Worm (Caenorhabditis elegans) whole organism, young adult: Measurements from ENCODE around the gene F45E10.2.
A peak's percentile ranks its signal among the peaks of the same experiment; 100 is the strongest.

ENCODE experiments used
- B0336.3 ChIP-seq: fragments of 200-800 bp; sonication (Bioruptor generic); IDR thresholded peaks from 2 replicates; pipeline ENCODE4 v1.3.6; 2022; ENCODE audit warnings: missing genetic modification characterization, missing compliant biosample characterization
- C06A6.2 ChIP-seq: fragments of 200-800 bp; sonication (Bioruptor generic); conservative IDR thresholded peaks from 2 replicates; pipeline ENCODE4 v1.3.6; 2022; ENCODE audit warnings: missing genetic modification characterization, missing compliant biosample characterization
- F22D6.2 ChIP-seq: sonication (generic microtip); optimal IDR thresholded peaks from 2 replicates; lab custom pipeline; 2016; ENCODE audit warnings: mild to moderate bottlenecking, missing genetic modification characterization, missing compliant biosample characterization
- F37B4.10 ChIP-seq: fragments of 200-800 bp; sonication (Bioruptor generic); IDR thresholded peaks from 2 replicates; pipeline ENCODE4 v1.3.6; 2022; ENCODE audit warnings: missing genetic modification characterization, missing compliant biosample characterization
- F49E8.2 ChIP-seq: sonication (generic microtip); optimal IDR thresholded peaks from 3 replicates; lab custom pipeline; 2017; ENCODE audit warnings: missing genetic modification characterization, mild to moderate bottlenecking, missing compliant biosample characterization, antibody characterized with exemption, moderate library complexity; ENCODE audit not compliant: insufficient read depth
- aptf-2 ChIP-seq: fragments of 200-800 bp; sonication (Bioruptor generic); conservative IDR thresholded peaks from 2 replicates; pipeline ENCODE4 v1.3.6; 2022; ENCODE audit warnings: missing genetic modification reagents, missing genetic modification characterization, missing compliant biosample characterization
- aptf-3 ChIP-seq: fragments of 200-800 bp; sonication (Bioruptor generic); IDR thresholded peaks from 2 replicates; pipeline ENCODE4 v1.3.6; 2022; ENCODE audit warnings: missing genetic modification characterization, missing compliant biosample characterization
- attf-5 ChIP-seq: fragments of 200-800 bp; sonication (Bioruptor generic); optimal IDR thresholded peaks from 2 replicates; lab custom pipeline; 2018; ENCODE audit warnings: mild to moderate bottlenecking, missing genetic modification characterization, missing compliant biosample characterization
- cebp-1 ChIP-seq, 2 experiments: fragments of 200-800 bp in 1 of 2; sonication (Bioruptor generic) in 1 of 2; sonication (generic microtip) in 1 of 2; IDR thresholded peaks in 1 of 2; optimal IDR thresholded peaks in 1 of 2; 2 replicates each; pipeline versions ENCODE4 v1.3.6 to Lab custom; 2017 to 2022; ENCODE audit warnings: missing compliant biosample characterization in 2 of 2, missing genetic modification characterization in 2 of 2, mild to moderate bottlenecking in 1 of 2, missing genetic modification reagents in 1 of 2, moderate library complexity in 1 of 2
- ceh-100 ChIP-seq: fragments of 200-800 bp; sonication (Bioruptor generic); IDR thresholded peaks from 2 replicates; pipeline ENCODE4 v1.3.6; 2022; ENCODE audit warnings: missing genetic modification reagents, missing genetic modification characterization, missing compliant biosample characterization
- die-1 ChIP-seq: sonication (generic microtip); optimal IDR thresholded peaks from 2 replicates; lab custom pipeline; 2016; ENCODE audit warnings: missing genotype, mild to moderate bottlenecking, missing genetic modification characterization, missing compliant biosample characterization
- dox-1 ChIP-seq: fragments of 200-800 bp; sonication (Bioruptor generic); IDR thresholded peaks from 2 replicates; pipeline ENCODE4 v1.3.6; 2022; ENCODE audit warnings: missing genetic modification reagents, missing genetic modification characterization, missing compliant biosample characterization
- dpff-1 ChIP-seq: sonication (generic microtip); optimal IDR thresholded peaks from 2 replicates; lab custom pipeline; 2017; ENCODE audit warnings: mild to moderate bottlenecking, missing genetic modification characterization, missing compliant biosample characterization
- efl-1 ChIP-seq: fragments of 150-350 bp; optimal IDR thresholded peaks from 2 replicates; lab custom pipeline; 2014; ENCODE audit warnings: missing biosample characterization, missing genetic modification reagents, missing genetic modification characterization
- egrh-3 ChIP-seq: fragments of 200-800 bp; sonication (Bioruptor generic); IDR thresholded peaks from 2 replicates; pipeline ENCODE4 v1.3.6; 2022; ENCODE audit warnings: missing genetic modification reagents, missing genetic modification characterization, missing compliant biosample characterization
- hlh-12 ChIP-seq: sonication (generic microtip); optimal IDR thresholded peaks from 2 replicates; lab custom pipeline; 2016; ENCODE audit warnings: missing genetic modification characterization, missing compliant biosample characterization
- hmg-1.2 ChIP-seq: fragments of 200-800 bp; sonication (Bioruptor generic); IDR thresholded peaks from 2 replicates; pipeline ENCODE4 v1.3.6; 2022; ENCODE audit warnings: missing genetic modification reagents, missing genetic modification characterization, missing compliant biosample characterization
- let-526 ChIP-seq: fragments of 200-800 bp; sonication (Bioruptor generic); IDR thresholded peaks from 2 replicates; pipeline ENCODE4 v1.3.6; 2022; ENCODE audit warnings: missing genetic modification reagents, missing genetic modification characterization, missing compliant biosample characterization
- lin-54 ChIP-seq: fragments of 200-800 bp; sonication (Bioruptor generic); optimal IDR thresholded peaks from 2 replicates; lab custom pipeline; 2018; ENCODE audit warnings: mild to moderate bottlenecking, missing genetic modification characterization, missing compliant biosample characterization
- madf-6 ChIP-seq: fragments of 200-800 bp; sonication (Bioruptor generic); IDR thresholded peaks from 2 replicates; pipeline ENCODE4 v1.3.6; 2022; ENCODE audit warnings: missing genetic modification reagents, missing genetic modification characterization, missing compliant biosample characterization
- madf-8 ChIP-seq: fragments of 200-800 bp; sonication (Bioruptor generic); conservative IDR thresholded peaks from 2 replicates; pipeline ENCODE4 v1.3.6; 2022; ENCODE audit warnings: missing genetic modification reagents, missing genetic modification characterization, missing compliant biosample characterization
- mcd-1 ChIP-seq: fragments of 200-800 bp; sonication (Bioruptor generic); IDR thresholded peaks from 2 replicates; pipeline ENCODE4 v1.3.6; 2022; ENCODE audit warnings: missing genetic modification reagents, missing genetic modification characterization, missing compliant biosample characterization
- mes-4 ChIP-seq: sonication (generic microtip); optimal IDR thresholded peaks from 2 replicates; lab custom pipeline; 2016; ENCODE audit warnings: missing genotype, missing genetic modification characterization, missing compliant biosample characterization
- mxl-1 ChIP-seq: sonication (generic microtip); optimal IDR thresholded peaks from 2 replicates; lab custom pipeline; 2016; ENCODE audit warnings: missing genetic modification characterization, missing compliant biosample characterization
- nhr-179 ChIP-seq: sonication (generic microtip); optimal IDR thresholded peaks from 2 replicates; lab custom pipeline; 2016; ENCODE audit warnings: mild to moderate bottlenecking, missing genetic modification characterization, missing compliant biosample characterization
- nhr-90 ChIP-seq: sonication (generic microtip); optimal IDR thresholded peaks from 2 replicates; lab custom pipeline; 2016; ENCODE audit warnings: missing genotype, mild to moderate bottlenecking, missing genetic modification characterization, missing compliant biosample characterization
- rcor-1 ChIP-seq: fragments of 200-800 bp; sonication (Bioruptor generic); IDR thresholded peaks from 2 replicates; pipeline ENCODE4 v1.3.6; 2022; ENCODE audit warnings: missing genetic modification reagents, missing genetic modification characterization, missing compliant biosample characterization
- rec-8 ChIP-seq, 2 experiments: sonication (generic microtip); optimal IDR thresholded peaks; 2 replicates each; lab custom pipeline; 2016; ENCODE audit warnings: mild to moderate bottlenecking in 2 of 2, missing genetic modification characterization in 2 of 2, missing genetic modification reagents in 2 of 2, missing genotype in 2 of 2, missing biosample characterization in 1 of 2, missing compliant biosample characterization in 1 of 2, moderate library complexity in 1 of 2
- rpc-1 ChIP-seq, 2 experiments: fragments of 150-350 bp in 1 of 2; sonication (generic microtip) in 1 of 2; optimal IDR thresholded peaks; 2 replicates each; lab custom pipeline; 2014 to 2018; ENCODE audit warnings: missing biosample characterization in 1 of 2, missing genetic modification characterization in 1 of 2, missing genetic modification reagents in 1 of 2, missing genotype in 1 of 2
- sdz-38 ChIP-seq: sonication (generic microtip); optimal IDR thresholded peaks from 2 replicates; lab custom pipeline; 2016; ENCODE audit warnings: missing genotype, missing genetic modification characterization, missing compliant biosample characterization
- snpc-4 ChIP-seq, 5 experiments: fragments of 150-350 bp in 1 of 5; sonication (generic microtip) in 4 of 5; optimal IDR thresholded peaks; 2 replicates each; lab custom pipeline; 2014 to 2018; ENCODE audit warnings: missing genetic modification characterization in 5 of 5, missing biosample characterization in 3 of 5, antibody characterized with exemption in 2 of 5, mild to moderate bottlenecking in 2 of 5, missing compliant biosample characterization in 2 of 5, missing genotype in 2 of 5, moderate library complexity in 2 of 5, missing genetic modification reagents in 1 of 5
- tbx-9 ChIP-seq: sonication (generic microtip); optimal IDR thresholded peaks from 2 replicates; lab custom pipeline; 2016; ENCODE audit warnings: borderline replicate concordance, missing genetic modification characterization, inconsistent platforms, missing compliant biosample characterization
- xnd-1 ChIP-seq: sonication (generic microtip); optimal IDR thresholded peaks from 2 replicates; lab custom pipeline; 2016; ENCODE audit warnings: missing genotype, missing genetic modification reagents, missing genetic modification characterization, missing compliant biosample characterization
- zfh-2 ChIP-seq: fragments of 200-800 bp; sonication (Bioruptor generic); conservative IDR thresholded peaks from 2 replicates; pipeline ENCODE4 v1.3.6; 2022; ENCODE audit warnings: missing genetic modification reagents, missing genetic modification characterization, missing compliant biosample characterization
- ztf-18 ChIP-seq: sonication (generic microtip); optimal IDR thresholded peaks from 2 replicates; lab custom pipeline; 2016; ENCODE audit warnings: missing genotype, mild to moderate bottlenecking, missing genetic modification characterization, missing compliant biosample characterization
- ztf-25 ChIP-seq: fragments of 200-800 bp; sonication (Bioruptor generic); IDR thresholded peaks from 2 replicates; pipeline ENCODE4 v1.3.6; 2022; ENCODE audit warnings: missing genetic modification reagents, missing genetic modification characterization, missing compliant biosample characterization
- ztf-3 ChIP-seq: fragments of 200-800 bp; sonication (Bioruptor generic); optimal IDR thresholded peaks from 2 replicates; lab custom pipeline; 2018; ENCODE audit warnings: mild to moderate bottlenecking, missing genetic modification characterization, missing compliant biosample characterization
- ztf-6 ChIP-seq: fragments of 200-800 bp; sonication (Bioruptor generic); IDR thresholded peaks from 2 replicates; pipeline ENCODE4 v1.3.6; 2022; ENCODE audit warnings: missing genetic modification reagents, missing genetic modification characterization, missing compliant biosample characterization

The F45E10.2 gene

ce11 chrII:11040140-11040539 lies 15.0 kb downstream of the F45E10.2 start:
- no peak for TF ChIP-seq attf-5 (GFP tag; lab: Kevin White, UChicago)
- peak; percentile 81 for TF ChIP-seq zfh-2 (GFP tag; lab: Robert Waterston, UW)
- no peak for TF ChIP-seq rcor-1 (GFP tag; lab: Robert Waterston, UW)
- peak; percentile 41; the same call in 1 of the 2 replicates for TF ChIP-seq egrh-3 (GFP tag; lab: Robert Waterston, UW)
- no peak for TF ChIP-seq C06A6.2 (GFP tag; lab: Robert Waterston, UW)

- TF ChIP-seq madf-8 (GFP tag; lab: Robert Waterston, UW) = no peak
- TF ChIP-seq ztf-6 = no peak
Observed at ce11 chrII:11035774-11036173, 19.3 kb downstream of the F45E10.2 start, which contains the start of gene srlf-15. TSS of gene srlf-15 (plus strand) at chrII:11036074.

ce11 chrII:11032812-11033211 lies 22.3 kb downstream of the F45E10.2 start:
- TF ChIP-seq F22D6.2 (tag; lab: Kevin White, UChicago) (no peak), tbx-9 (tag; lab: Kevin White, UChicago) (no peak), hmg-1.2 (GFP tag; lab: Robert Waterston, UW) (no peak)

ce11 chrII:11030297-11030696 lies 24.8 kb downstream of the F45E10.2 start, which contains the start of gene nlp-18:
TSS of gene nlp-18 (minus strand) at chrII:11030397.
- TF ChIP-seq hlh-12 (tag; lab: Kevin White, UChicago) (no peak), aptf-3 (no peak), nhr-90 (tag; lab: Kevin White, UChicago) (no peak), snpc-4 (GFP tag; optimal IDR thresholded peaks at IDR 0.05; lab: Kevin White, UChicago) (no peak), snpc-4 (tag; optimal IDR thresholded peaks at IDR 0.05; lab: Kevin White, UChicago) (no peak), ztf-25 (GFP tag; lab: Robert Waterston, UW) (no peak), rpc-1 (optimal IDR thresholded peaks at IDR 0.05; lab: Kevin White, UChicago) (no peak), rpc-1 (tag; optimal IDR thresholded peaks at IDR 0.05; lab: Kevin White, UChicago) (no peak), madf-6 (no peak), dpff-1 (tag; lab: Kevin White, UChicago) (no peak), mxl-1 (tag; lab: Kevin White, UChicago) (no peak), mes-4 (no peak), nhr-179 (tag; lab: Kevin White, UChicago) (no peak)

ce11 chrII:11027777-11028176 lies 27.3 kb downstream of the F45E10.2 start:
- TF ChIP-seq mxl-1 (tag; lab: Kevin White, UChicago) = no peak
- no peak for TF ChIP-seq dox-1 (GFP tag; lab: Robert Waterston, UW)
- TF ChIP-seq mcd-1 = no peak
- TF ChIP-seq sdz-38 (tag; lab: Kevin White, UChicago) = no peak
- no peak for TF ChIP-seq madf-8 (GFP tag; lab: Robert Waterston, UW)
- no peak for TF ChIP-seq F37B4.10 (GFP tag; lab: Robert Waterston, UW)
- no peak for TF ChIP-seq xnd-1
- no peak for TF ChIP-seq cebp-1 (GFP tag; IDR thresholded peaks at IDR 0.05; lab: Robert Waterston, UW)
- TF ChIP-seq cebp-1 (tag; optimal IDR thresholded peaks at IDR 0.05; lab: Kevin White, UChicago) = no peak
- TF ChIP-seq ztf-18 = no peak
- TF ChIP-seq lin-54 (GFP tag; lab: Kevin White, UChicago) = no peak
- TF ChIP-seq rec-8 (tag; optimal IDR thresholded peaks at IDR 0.05; lab: Kevin White, UChicago) = no peak
- TF ChIP-seq F49E8.2 (tag; lab: Kevin White, UChicago) = no peak
- TF ChIP-seq die-1 (tag; lab: Kevin White, UChicago) = no peak
- no peak for TF ChIP-seq aptf-2 (GFP tag; lab: Robert Waterston, UW)
- TF ChIP-seq efl-1 = no peak
- no peak for TF ChIP-seq ztf-3 (GFP tag; lab: Kevin White, UChicago)
- TF ChIP-seq B0336.3 (GFP tag; lab: Robert Waterston, UW) = no peak
- no peak for TF ChIP-seq let-526 (GFP tag; lab: Robert Waterston, UW)
- TF ChIP-seq ceh-100 (GFP tag; lab: Robert Waterston, UW) = no peak
